Worm (Caenorhabditis elegans): ENCODE results near the gene lron-7.

The lron-7 gene

ce11 chrX:7271968-7272367 is 20.0 kb upstream of the lron-7 start, which contains the start of gene F46H5.11 (continued):
- TF ChIP-seq ceh-58 (GFP tag; IDR thresholded peaks at IDR 0.05), result no peak

- TF ChIP-seq snpc-3.4 (tag; optimal IDR thresholded peaks at IDR 0.05) (no peak), C17E4.6 (GFP tag; IDR thresholded peaks at IDR 0.05) (no peak), F33H1.4 (GFP tag; IDR thresholded peaks at IDR 0.05) (no peak), ceh-58 (GFP tag; IDR thresholded peaks at IDR 0.05) (no peak), efl-1 (GFP tag; optimal IDR thresholded peaks at IDR 0.05) (no peak), egrh-3 (GFP tag; IDR thresholded peaks at IDR 0.05) (no peak), cebp-1 (GFP tag; IDR thresholded peaks at IDR 0.05) (no peak), cebp-1 (tag; optimal IDR thresholded peaks at IDR 0.05) (no peak), ZK185.1 (tag; optimal IDR thresholded peaks at IDR 0.05; ENCODE audit: poor library complexity, severe bottlenecking) (no peak), ets-4 (GFP tag; optimal IDR thresholded peaks at IDR 0.05) (no peak), attf-5 (GFP tag; optimal IDR thresholded peaks at IDR 0.05) (no peak), let-526 (GFP tag; IDR thresholded peaks at IDR 0.05) (no peak), B0261.1 (tag; optimal IDR thresholded peaks at IDR 0.05) (no peak), Y67H2A.10 (GFP tag; conservative IDR thresholded peaks at IDR 0.05) (no peak), ama-1 (optimal IDR thresholded peaks at IDR 0.05) (no peak), ama-1 (GFP tag; optimal IDR thresholded peaks at IDR 0.05) (no peak)
Observed at ce11 chrX:7278095-7278494, 13.8 kb upstream of the lron-7 start.

ce11 chrX:7279671-7280389 is 12.1 kb upstream of the lron-7 start, which contains the start of gene unc-10:
TSS of gene unc-10 (minus strand) at chrX:7280322.
- TF ChIP-seq K11D2.4 (GFP tag; IDR thresholded peaks at IDR 0.05) (no peak), zfh-2 (GFP tag; conservative IDR thresholded peaks at IDR 0.05) (peak; percentile 71), egrh-3 (GFP tag; IDR thresholded peaks at IDR 0.05) (peak; percentile 40; the same call in 1 of the 2 replicates)

ce11 chrX:7281347-7281746 is 10.6 kb upstream of the lron-7 start:
- TF ChIP-seq sdz-38 (tag; optimal IDR thresholded peaks at IDR 0.05) (no peak), zfh-2 (GFP tag; conservative IDR thresholded peaks at IDR 0.05) (peak; percentile 52), K12H6.12 (tag; optimal IDR thresholded peaks at IDR 0.05) (peak; percentile 3), lin-40 (tag; optimal IDR thresholded peaks at IDR 0.05) (no peak)

ce11 chrX:7283136-7283535 is 8.8 kb upstream of the lron-7 start:
- no peak for TF ChIP-seq sdz-38 (tag; optimal IDR thresholded peaks at IDR 0.05)
- no peak for TF ChIP-seq tbx-9 (tag; optimal IDR thresholded peaks at IDR 0.05; ENCODE audit: borderline replicate concordance)
- no peak for TF ChIP-seq lsl-1 (GFP tag; optimal IDR thresholded peaks at IDR 0.05)
- TF ChIP-seq F39B2.1 (GFP tag; IDR thresholded peaks at IDR 0.05), result no peak
- TF ChIP-seq lir-1 (GFP tag; conservative IDR thresholded peaks at IDR 0.05), result no peak
- no peak for TF ChIP-seq unc-130 (GFP tag; optimal IDR thresholded peaks at IDR 0.05)
- no peak for TF ChIP-seq rec-8 (tag; optimal IDR thresholded peaks at IDR 0.05)
- TF ChIP-seq tbp1 (GFP tag; optimal IDR thresholded peaks at IDR 0.05), result no peak
- TF ChIP-seq hmg-1.2 (GFP tag; IDR thresholded peaks at IDR 0.05), result no peak
- no peak for TF ChIP-seq hsf-1 (GFP tag; IDR thresholded peaks at IDR 0.05)
- no peak for TF ChIP-seq attf-3 (GFP tag; conservative IDR thresholded peaks at IDR 0.05)
- no peak for TF ChIP-seq hlh-12 (tag; optimal IDR thresholded peaks at IDR 0.05)
- TF ChIP-seq snpc-1.3 (tag; optimal IDR thresholded peaks at IDR 0.05; ENCODE audit: insufficient read depth), result no peak
- no peak for TF ChIP-seq dox-1 (GFP tag; IDR thresholded peaks at IDR 0.05)
- no peak for TF ChIP-seq nfya-1 (tag; optimal IDR thresholded peaks at IDR 0.05; ENCODE audit: borderline replicate concordance, insufficient read depth)
- no peak for TF ChIP-seq aptf-2 (GFP tag; conservative IDR thresholded peaks at IDR 0.05)
- no peak for TF ChIP-seq F10E7.11 (tag; optimal IDR thresholded peaks at IDR 0.05)
